Fruit fly (Drosophila melanogaster) whole organism, prepupa: ENCODE data around the gene REPTOR.
A peak's percentile ranks its signal among the peaks of the same experiment; 100 is the strongest.

ENCODE experiments used
- Blimp-1 ChIP-seq: fragments of 200-800 bp; sonication (Bioruptor generic); optimal IDR thresholded peaks from 3 replicates; lab custom pipeline; 2017; ENCODE audit warnings: missing biosample characterization, missing genetic modification characterization, mild to moderate bottlenecking, moderate library complexity, missing genetic modification reagents
- CG10631 ChIP-seq: fragments of 200-800 bp; sonication (Bioruptor generic); optimal IDR thresholded peaks from 2 replicates; lab custom pipeline; 2016; ENCODE audit warnings: missing biosample characterization, missing genetic modification characterization
- CG10669 ChIP-seq: fragments of 200-800 bp; sonication (Bioruptor generic); optimal IDR thresholded peaks from 3 replicates; lab custom pipeline; 2018; ENCODE audit warnings: missing biosample characterization, mild to moderate bottlenecking, missing genetic modification characterization, moderate library complexity
- CG11294 ChIP-seq: fragments of 200-800 bp; sonication (Bioruptor generic); IDR thresholded peaks from 2 replicates; pipeline ENCODE4 v1.3.6; 2022; ENCODE audit warnings: missing biosample characterization, missing genetic modification characterization
- CG11762 ChIP-seq: fragments of 200-800 bp; sonication (Bioruptor generic); optimal IDR thresholded peaks from 3 replicates; lab custom pipeline; 2016; ENCODE audit warnings: missing biosample characterization, missing genetic modification characterization; ENCODE audit not compliant: insufficient read depth
- CG11902 ChIP-seq: fragments of 200-800 bp; sonication (Bioruptor generic); optimal IDR thresholded peaks from 3 replicates; lab custom pipeline; 2016; ENCODE audit warnings: missing biosample characterization, missing genetic modification characterization
- CG15336 ChIP-seq: fragments of 200-800 bp; sonication (Bioruptor generic); IDR thresholded peaks from 2 replicates; pipeline ENCODE4 v1.3.6; 2022; ENCODE audit warnings: missing biosample characterization, missing genetic modification characterization
- CG1621 ChIP-seq: fragments of 200-800 bp; sonication (Bioruptor generic); optimal IDR thresholded peaks from 3 replicates; lab custom pipeline; 2018; ENCODE audit warnings: missing biosample characterization, mild to moderate bottlenecking, missing genetic modification characterization
- CG16779 ChIP-seq: fragments of 200-800 bp; sonication (Bioruptor generic); optimal IDR thresholded peaks from 3 replicates; lab custom pipeline; 2017; ENCODE audit warnings: missing biosample characterization, mild to moderate bottlenecking, missing genetic modification characterization
- CG3032 ChIP-seq: fragments of 200-800 bp; optimal IDR thresholded peaks from 2 replicates; lab custom pipeline; 2019; ENCODE audit warnings: missing biosample characterization, mild to moderate bottlenecking, missing genetic modification characterization, moderate library complexity
- CG31627 ChIP-seq: fragments of 200-800 bp; sonication (Bioruptor generic); optimal IDR thresholded peaks from 3 replicates; lab custom pipeline; 2016; ENCODE audit warnings: missing biosample characterization, missing genetic modification characterization
- CG32006 ChIP-seq: fragments of 200-800 bp; sonication (Bioruptor generic); optimal IDR thresholded peaks from 3 replicates; lab custom pipeline; 2017; ENCODE audit warnings: missing biosample characterization, mild to moderate bottlenecking, missing genetic modification characterization
- CG34406 ChIP-seq: fragments of 200-800 bp; sonication (Bioruptor generic); optimal IDR thresholded peaks from 3 replicates; lab custom pipeline; 2016; ENCODE audit warnings: missing biosample characterization, missing genetic modification characterization
- CG3919 ChIP-seq: fragments of 200-800 bp; sonication (Bioruptor generic); optimal IDR thresholded peaks from 3 replicates; lab custom pipeline; 2016; ENCODE audit warnings: missing biosample characterization, missing genetic modification characterization
- CG4318 ChIP-seq: fragments of 200-800 bp; sonication (Bioruptor generic); optimal IDR thresholded peaks from 3 replicates; lab custom pipeline; 2017; ENCODE audit warnings: missing biosample characterization, mild to moderate bottlenecking, missing genetic modification characterization
- CG6163 ChIP-seq: fragments of 200-800 bp; sonication (Bioruptor generic); IDR thresholded peaks from 3 replicates; pipeline ENCODE4 v1.3.6; 2022; ENCODE audit warnings: missing biosample characterization, missing genetic modification characterization
- CG6276 ChIP-seq: fragments of 200-800 bp; sonication (Bioruptor generic); optimal IDR thresholded peaks from 2 replicates; lab custom pipeline; 2017; ENCODE audit warnings: missing biosample characterization, mild to moderate bottlenecking, missing genetic modification characterization
- CG6792 ChIP-seq: fragments of 200-800 bp; sonication (Bioruptor generic); optimal IDR thresholded peaks from 3 replicates; lab custom pipeline; 2016; ENCODE audit warnings: missing biosample characterization, missing genetic modification characterization
- CG6808 ChIP-seq: fragments of 200-800 bp; sonication (Bioruptor generic); optimal IDR thresholded peaks from 3 replicates; lab custom pipeline; 2017; ENCODE audit warnings: missing biosample characterization, missing genetic modification characterization, mild to moderate bottlenecking, moderate library complexity, missing genetic modification reagents
- CG6854 ChIP-seq: fragments of 200-800 bp; sonication (Bioruptor generic); optimal IDR thresholded peaks from 2 replicates; lab custom pipeline; 2017; ENCODE audit warnings: missing biosample characterization, mild to moderate bottlenecking, missing genetic modification characterization
- CG7368 ChIP-seq: fragments of 200-800 bp; sonication (Bioruptor generic); optimal IDR thresholded peaks from 3 replicates; lab custom pipeline; 2016; ENCODE audit warnings: missing biosample characterization, missing genetic modification characterization
- CG8119 ChIP-seq: fragments of 200-800 bp; sonication (Bioruptor generic); IDR thresholded peaks from 3 replicates; pipeline ENCODE4 v1.3.6; 2022; ENCODE audit warnings: missing biosample characterization, missing genetic modification characterization
- CG8319 ChIP-seq: fragments of 200-800 bp; sonication (Bioruptor generic); optimal IDR thresholded peaks from 3 replicates; lab custom pipeline; 2016; ENCODE audit warnings: missing biosample characterization, missing genetic modification characterization
- CG9139 ChIP-seq: fragments of 200-800 bp; sonication (Bioruptor generic); optimal IDR thresholded peaks from 3 replicates; lab custom pipeline; 2017; ENCODE audit warnings: missing biosample characterization, mild to moderate bottlenecking, missing genetic modification characterization
- Eip93F ChIP-seq: fragments of 200-800 bp; sonication (Bioruptor generic); optimal IDR thresholded peaks from 2 replicates; lab custom pipeline; 2016; ENCODE audit warnings: missing biosample characterization, mild to moderate bottlenecking, missing genetic modification characterization
- Ets96B ChIP-seq: fragments of 200-800 bp; optimal IDR thresholded peaks from 2 replicates; lab custom pipeline; 2019; ENCODE audit warnings: missing biosample characterization, mild to moderate bottlenecking, missing genetic modification characterization, moderate library complexity
- Gug ChIP-seq: fragments of 200-800 bp; sonication (Bioruptor generic); IDR thresholded peaks from 2 replicates; pipeline ENCODE4 v1.3.6; 2022; ENCODE audit warnings: missing biosample characterization, missing genetic modification characterization
- Hr38 ChIP-seq: sonication (Bioruptor generic); optimal IDR thresholded peaks from 2 replicates; lab custom pipeline; 2016; ENCODE audit warnings: missing biosample characterization, missing genetic modification characterization
- Hr39 ChIP-seq: fragments of 200-800 bp; sonication (Bioruptor generic); optimal IDR thresholded peaks from 2 replicates; lab custom pipeline; 2016; ENCODE audit warnings: missing biosample characterization, missing genetic modification characterization
- Lpt ChIP-seq: fragments of 200-800 bp; sonication (Bioruptor generic); optimal IDR thresholded peaks from 3 replicates; lab custom pipeline; 2016; ENCODE audit warnings: missing biosample characterization, missing genetic modification characterization
- Met ChIP-seq: fragments of 200-800 bp; sonication (Bioruptor generic); optimal IDR thresholded peaks from 3 replicates; lab custom pipeline; 2016; ENCODE audit warnings: missing biosample characterization, missing genetic modification characterization
- OdsH ChIP-seq: fragments of 200-800 bp; sonication (Bioruptor generic); optimal IDR thresholded peaks from 3 replicates; lab custom pipeline; 2016; ENCODE audit warnings: missing biosample characterization, missing genetic modification characterization
- Sox102F ChIP-seq: fragments of 200-800 bp; sonication (Bioruptor generic); optimal IDR thresholded peaks from 2 replicates; lab custom pipeline; 2016; ENCODE audit warnings: missing biosample characterization, mild to moderate bottlenecking, missing genetic modification characterization
- Sox14 ChIP-seq: fragments of 200-800 bp; sonication (Bioruptor generic); optimal IDR thresholded peaks from 3 replicates; lab custom pipeline; 2016; ENCODE audit warnings: missing biosample characterization, missing genetic modification characterization
- Sox15 ChIP-seq: fragments of 200-800 bp; sonication (Bioruptor generic); optimal IDR thresholded peaks from 3 replicates; lab custom pipeline; 2016; ENCODE audit warnings: missing biosample characterization, missing genetic modification characterization
- cyc ChIP-seq: fragments of 200-800 bp; sonication (Bioruptor generic); optimal IDR thresholded peaks from 3 replicates; lab custom pipeline; 2016; ENCODE audit warnings: missing biosample characterization, missing genetic modification characterization
- dac ChIP-seq: fragments of 200-800 bp; sonication (Bioruptor generic); optimal IDR thresholded peaks from 2 replicates; lab custom pipeline; 2017; ENCODE audit warnings: missing biosample characterization, mild to moderate bottlenecking, missing genetic modification characterization
- dsx ChIP-seq: fragments of 200-800 bp; optimal IDR thresholded peaks from 3 replicates; lab custom pipeline; 2019; ENCODE audit warnings: missing biosample characterization, mild to moderate bottlenecking, missing genetic modification characterization, moderate library complexity; ENCODE audit not compliant: poor library complexity, severe bottlenecking
- eg ChIP-seq: fragments of 200-800 bp; sonication (Bioruptor generic); IDR thresholded peaks from 3 replicates; pipeline ENCODE4 v1.3.6; 2022; ENCODE audit warnings: missing biosample characterization, missing genetic modification characterization
- esn ChIP-seq: fragments of 200-800 bp; sonication (Bioruptor generic); optimal IDR thresholded peaks from 2 replicates; lab custom pipeline; 2016; ENCODE audit warnings: missing biosample characterization, mild to moderate bottlenecking, missing genetic modification characterization, moderate library complexity
- fd59A ChIP-seq: fragments of 200-800 bp; sonication (Bioruptor generic); optimal IDR thresholded peaks from 2 replicates; lab custom pipeline; 2017; ENCODE audit warnings: missing biosample characterization, mild to moderate bottlenecking, missing genetic modification characterization, missing genetic modification reagents
- fkh ChIP-seq: fragments of 200-800 bp; sonication (Bioruptor generic); optimal IDR thresholded peaks from 3 replicates; lab custom pipeline; 2017; ENCODE audit warnings: missing biosample characterization, mild to moderate bottlenecking, missing genetic modification characterization, moderate library complexity
- lz ChIP-seq: fragments of 200-800 bp; sonication (Bioruptor generic); optimal IDR thresholded peaks from 3 replicates; lab custom pipeline; 2016; ENCODE audit warnings: missing biosample characterization, missing genetic modification characterization
- net ChIP-seq: fragments of 200-800 bp; sonication (Bioruptor generic); optimal IDR thresholded peaks from 3 replicates; lab custom pipeline; 2016; ENCODE audit warnings: missing biosample characterization, missing genetic modification characterization
- pdm3 ChIP-seq: fragments of 200-800 bp; sonication (Bioruptor generic); optimal IDR thresholded peaks from 3 replicates; lab custom pipeline; 2016; ENCODE audit warnings: missing biosample characterization, missing genetic modification characterization
- salr ChIP-seq, 2 experiments: fragments of 200-800 bp; sonication (Bioruptor generic); optimal IDR thresholded peaks; 3 replicates each; lab custom pipeline; 2016 to 2018; ENCODE audit warnings: missing biosample characterization in 2 of 2, missing genetic modification characterization in 2 of 2, mild to moderate bottlenecking in 1 of 2
- spab ChIP-seq: fragments of 200-800 bp; sonication (Bioruptor generic); optimal IDR thresholded peaks from 2 replicates; lab custom pipeline; 2017; ENCODE audit warnings: missing biosample characterization, mild to moderate bottlenecking, missing genetic modification characterization, missing genetic modification reagents
- svp ChIP-seq: fragments of 200-800 bp; sonication (Bioruptor generic); peaks from one replicate; lab custom pipeline; 2016; ENCODE audit warnings: missing biosample characterization, missing genetic modification characterization
- vri ChIP-seq: fragments of 200-800 bp; sonication (Bioruptor generic); optimal IDR thresholded peaks from 3 replicates; lab custom pipeline; 2016; ENCODE audit warnings: missing biosample characterization, mild to moderate bottlenecking, missing genetic modification characterization

The REPTOR gene

dm6 chr3R:24604165-24604564 is 21.5 kb upstream of the REPTOR start:
- TF ChIP-seq fkh: peak; percentile 49
- no peak for TF ChIP-seq CG11294
- TF ChIP-seq Eip93F (GFP tag; lab: Kevin White, UChicago): no peak

dm6 chr3R:24603399-24604131 is 20.9 kb upstream of the REPTOR start:
- TF ChIP-seq CG11762 (GFP tag; lab: Kevin White, UChicago) (no peak), Sox14 (GFP tag; lab: Kevin White, UChicago) (peak; percentile 60), lz (no peak), CG6163 (peak; percentile 79; the same call in 2 of the 3 replicates), OdsH (GFP tag; lab: Kevin White, UChicago) (peak; percentile 28), CG10669 (no peak), eg (GFP tag; lab: Robert Waterston, UW) (peak; percentile 31; the same call in 1 of the 3 replicates), net (GFP tag; lab: Kevin White, UChicago) (no peak), Lpt (no peak), CG31627 (GFP tag; lab: Kevin White, UChicago) (peak; percentile 17), cyc (no peak), CG1621 (tag; lab: Kevin White, UChicago) (peak; percentile 11), dac (GFP tag; lab: Kevin White, UChicago) (no peak), spab (peak; percentile 53), Ets96B (tag; lab: Kevin White, UChicago) (peak; percentile 47), CG10631 (GFP tag; lab: Kevin White, UChicago) (peak; percentile 10), Eip93F (GFP tag; lab: Kevin White, UChicago) (no peak), vri (peak; percentile 67), CG9139 (GFP tag; lab: Kevin White, UChicago) (peak; percentile 36), Sox102F (peak; percentile 78), CG6792 (GFP tag; lab: Kevin White, UChicago) (peak; percentile 4), CG7368 (no peak), fkh (no peak), CG16779 (tag; lab: Kevin White, UChicago) (no peak), Hr39 (GFP tag; lab: Kevin White, UChicago) (peak; percentile 20), svp (GFP tag; lab: Kevin White, UChicago) (peak; percentile 83), CG3919 (GFP tag; lab: Kevin White, UChicago) (peak; percentile 27), CG8319 (GFP tag; lab: Kevin White, UChicago) (no peak), CG6854 (peak; percentile 53), CG4318 (no peak), CG15336 (GFP tag; lab: Robert Waterston, UW) (no peak), Hr38 (no peak), pdm3 (GFP tag; lab: Kevin White, UChicago) (peak; percentile 30), CG34406 (GFP tag; lab: Kevin White, UChicago) (no peak), Met (GFP tag; lab: Kevin White, UChicago) (peak; percentile 15), fd59A (GFP tag; lab: Kevin White, UChicago) (no peak), Gug (no peak), Sox15 (GFP tag; lab: Kevin White, UChicago) (no peak), Blimp-1 (GFP tag; lab: Kevin White, UChicago) (peak; percentile 87), salr (GFP tag; optimal IDR thresholded peaks at IDR 0.05; lab: Kevin White, UChicago) (peak in 1 of 2 experiments; percentile 8), CG8119 (GFP tag; lab: Robert Waterston, UW) (no peak), CG11902 (GFP tag; lab: Kevin White, UChicago) (no peak), CG6808 (GFP tag; lab: Kevin White, UChicago) (peak; percentile 41), CG6276 (GFP tag; lab: Kevin White, UChicago) (no peak), CG3032 (tag; lab: Kevin White, UChicago) (peak; percentile 21), esn (peak; percentile 28), dsx (GFP tag; lab: Kevin White, UChicago) (peak; percentile 99), CG32006 (GFP tag; lab: Kevin White, UChicago) (no peak)
